Fruit fly (Drosophila melanogaster) whole organism, embryonic: ENCODE data around the gene Gr97a.

ENCODE experiments used
- Antp ChIP-seq: fragments of 200-800 bp; sonication (Bioruptor generic); optimal IDR thresholded peaks from 3 replicates; lab custom pipeline; 2016; ENCODE audit warnings: missing biosample characterization, missing genetic modification characterization
- B-H1 ChIP-seq: fragments of 200-800 bp; sonication (Bioruptor generic); IDR thresholded peaks from 3 replicates; pipeline ENCODE4 v1.3.6; 2022; ENCODE audit warnings: missing biosample characterization, missing genetic modification characterization
- BEAF-32 ChIP-seq: fragments of 200-800 bp; sonication (Bioruptor generic); optimal IDR thresholded peaks from 3 replicates; lab custom pipeline; 2017; ENCODE audit warnings: missing biosample characterization, missing genetic modification characterization, mild to moderate bottlenecking, moderate library complexity, missing genetic modification reagents
- Bgb ChIP-seq: fragments of 200-800 bp; sonication (Bioruptor generic); IDR thresholded peaks from 2 replicates; pipeline ENCODE4 v1.3.6; 2022; ENCODE audit warnings: missing biosample characterization, missing genetic modification characterization; ENCODE audit not compliant: partially characterized antibody
- CG10366 ChIP-seq: fragments of 200-800 bp; sonication (Bioruptor generic); IDR thresholded peaks from 2 replicates; pipeline ENCODE4 v1.3.6; 2022; ENCODE audit warnings: missing biosample characterization, missing genetic modification characterization
- CG11456 ChIP-seq: fragments of 200-800 bp; sonication (Bioruptor generic); IDR thresholded peaks from 3 replicates; pipeline ENCODE4 v1.3.6; 2022; ENCODE audit warnings: missing biosample characterization, missing genetic modification characterization
- CG13424 ChIP-seq: fragments of 200-800 bp; sonication (Bioruptor generic); optimal IDR thresholded peaks from 2 replicates; lab custom pipeline; 2019; ENCODE audit warnings: missing biosample characterization, mild to moderate bottlenecking, missing genetic modification characterization, moderate library complexity
- CG2129 ChIP-seq: fragments of 200-800 bp; sonication (Bioruptor generic); IDR thresholded peaks from 2 replicates; pipeline ENCODE4 v1.3.6; 2022; ENCODE audit warnings: missing biosample characterization, missing genetic modification characterization; ENCODE audit not compliant: partially characterized antibody
- CG2712 ChIP-seq: fragments of 200-800 bp; optimal IDR thresholded peaks from 3 replicates; lab custom pipeline; 2019; ENCODE audit warnings: missing biosample characterization, mild to moderate bottlenecking, missing genetic modification characterization, moderate library complexity
- CG30403 ChIP-seq: fragments of 200-800 bp; sonication (Bioruptor generic); optimal IDR thresholded peaks from 3 replicates; lab custom pipeline; 2016; ENCODE audit warnings: missing biosample characterization, missing genetic modification characterization
- CG4404 ChIP-seq: fragments of 200-800 bp; sonication (Bioruptor generic); IDR thresholded peaks from 2 replicates; pipeline ENCODE4 v1.3.6; 2022; ENCODE audit warnings: missing biosample characterization, missing genetic modification characterization
- CG6254 ChIP-seq: fragments of 200-800 bp; sonication (Bioruptor generic); optimal IDR thresholded peaks from 3 replicates; lab custom pipeline; 2017; ENCODE audit warnings: mild to moderate bottlenecking, missing biosample characterization, missing genetic modification reagents, missing genetic modification characterization
- CG7357 ChIP-seq: fragments of 200-800 bp; sonication (Bioruptor generic); IDR thresholded peaks from 3 replicates; pipeline ENCODE4 v1.3.6; 2022; ENCODE audit warnings: missing biosample characterization, missing genetic modification characterization
- CG8765 ChIP-seq: fragments of 200-800 bp; sonication (Bioruptor generic); IDR thresholded peaks from 2 replicates; pipeline ENCODE4 v1.3.6; 2022; ENCODE audit warnings: missing biosample characterization, missing genetic modification characterization
- CG8924 ChIP-seq: fragments of 200-800 bp; optimal IDR thresholded peaks from 3 replicates; lab custom pipeline; 2019; ENCODE audit warnings: missing biosample characterization, mild to moderate bottlenecking, missing genetic modification characterization, moderate library complexity
- CG9215 ChIP-seq: fragments of 200-800 bp; sonication (Bioruptor generic); IDR thresholded peaks from 2 replicates; pipeline ENCODE4 v1.3.6; 2022; ENCODE audit warnings: missing biosample characterization, missing genetic modification characterization
- CG9609 ChIP-seq: fragments of 200-800 bp; sonication (Bioruptor generic); optimal IDR thresholded peaks from 3 replicates; lab custom pipeline; 2016; ENCODE audit warnings: missing biosample characterization, missing genetic modification characterization
- Dad ChIP-seq: fragments of 200-800 bp; sonication (Bioruptor generic); optimal IDR thresholded peaks from 3 replicates; lab custom pipeline; 2016; ENCODE audit warnings: missing biosample characterization, missing genetic modification characterization
- Doc2 ChIP-seq: fragments of 200-800 bp; sonication (Bioruptor generic); IDR thresholded peaks from 2 replicates; pipeline ENCODE4 v1.3.6; 2022; ENCODE audit warnings: missing biosample characterization, missing genetic modification characterization
- Dref ChIP-seq: fragments of 200-800 bp; sonication (Bioruptor generic); IDR thresholded peaks from 2 replicates; pipeline ENCODE4 v1.3.6; 2022; ENCODE audit warnings: missing biosample characterization, missing genetic modification characterization
- ERR ChIP-seq: fragments of 200-800 bp; sonication (Bioruptor generic); optimal IDR thresholded peaks from 2 replicates; lab custom pipeline; 2016; ENCODE audit warnings: missing biosample characterization, missing genetic modification characterization
- Hr51 ChIP-seq, 2 experiments: fragments of 200-800 bp; sonication (Bioruptor generic); optimal IDR thresholded peaks; 2 replicates in 1 of 2; 3 replicates in 1 of 2; lab custom pipeline; 2016 to 2018; ENCODE audit warnings: missing biosample characterization in 2 of 2, missing genetic modification characterization in 2 of 2, mild to moderate bottlenecking in 1 of 2, moderate library complexity in 1 of 2
- Pdp1 ChIP-seq, 2 experiments: fragments of 200-800 bp; sonication (Bioruptor generic); optimal IDR thresholded peaks; 3 replicates each; lab custom pipeline; 2016; ENCODE audit warnings: missing biosample characterization in 2 of 2, missing genetic modification characterization in 2 of 2, mild to moderate bottlenecking in 1 of 2, moderate library complexity in 1 of 2
- Rfx ChIP-seq: fragments of 200-800 bp; sonication (Bioruptor generic); IDR thresholded peaks from 2 replicates; pipeline ENCODE4 v1.3.6; 2022; ENCODE audit warnings: missing biosample characterization, missing genetic modification characterization
- Vsx1 ChIP-seq: fragments of 200-800 bp; sonication (Bioruptor generic); optimal IDR thresholded peaks from 2 replicates; lab custom pipeline; 2017; ENCODE audit warnings: missing biosample characterization, mild to moderate bottlenecking, missing genetic modification characterization, missing genetic modification reagents
- ab ChIP-seq: fragments of 200-800 bp; sonication (Bioruptor generic); optimal IDR thresholded peaks from 2 replicates; lab custom pipeline; 2016; ENCODE audit warnings: missing biosample characterization, missing genetic modification characterization
- ap ChIP-seq: fragments of 200-800 bp; sonication (Bioruptor generic); IDR thresholded peaks from 2 replicates; pipeline ENCODE4 v1.3.6; 2022; ENCODE audit warnings: missing biosample characterization, missing genetic modification characterization
- bowl ChIP-seq: fragments of 200-800 bp; sonication (Bioruptor generic); IDR thresholded peaks from 2 replicates; pipeline ENCODE4 v1.3.6; 2022; ENCODE audit warnings: missing biosample characterization, missing genetic modification characterization
- bsh ChIP-seq, 2 experiments: fragments of 200-800 bp; sonication (Bioruptor generic); optimal IDR thresholded peaks; 2 replicates each; lab custom pipeline; 2017 to 2018; ENCODE audit warnings: mild to moderate bottlenecking in 2 of 2, missing biosample characterization in 2 of 2, missing genetic modification characterization in 2 of 2, moderate library complexity in 1 of 2
- btn ChIP-seq: fragments of 200-800 bp; sonication (Bioruptor generic); optimal IDR thresholded peaks from 2 replicates; lab custom pipeline; 2016; ENCODE audit warnings: missing biosample characterization, missing genetic modification characterization
- cad ChIP-seq: fragments of >200 bp; optimal IDR thresholded peaks from 2 replicates; lab custom pipeline; 2017; ENCODE audit warnings: missing biosample characterization, missing genetic modification characterization
- eve ChIP-seq, 2 experiments: fragments of >200 bp; optimal IDR thresholded peaks; 2 replicates each; lab custom pipeline; 2017; ENCODE audit warnings: missing biosample characterization in 2 of 2, missing genetic modification characterization in 2 of 2
- ewg ChIP-seq: fragments of 200-800 bp; sonication (Bioruptor generic); optimal IDR thresholded peaks from 3 replicates; lab custom pipeline; 2017; ENCODE audit warnings: mild to moderate bottlenecking, missing biosample characterization, missing genetic modification reagents, missing genetic modification characterization
- fd64A ChIP-seq: fragments of 200-800 bp; sonication (Bioruptor generic); optimal IDR thresholded peaks from 3 replicates; lab custom pipeline; 2018; ENCODE audit warnings: missing biosample characterization, mild to moderate bottlenecking, missing genetic modification characterization
- gro ChIP-seq: fragments of 200-800 bp; sonication (Bioruptor generic); optimal IDR thresholded peaks from 2 replicates; lab custom pipeline; 2016; ENCODE audit warnings: missing biosample characterization, missing genetic modification characterization
- hbn ChIP-seq: fragments of 200-800 bp; sonication (Bioruptor generic); IDR thresholded peaks from 2 replicates; pipeline ENCODE4 v1.3.6; 2022; ENCODE audit warnings: missing biosample characterization, missing genetic modification characterization; ENCODE audit not compliant: partially characterized antibody
- lbe ChIP-seq: fragments of 200-800 bp; sonication (Bioruptor generic); optimal IDR thresholded peaks from 2 replicates; lab custom pipeline; 2016; ENCODE audit warnings: missing biosample characterization, mild to moderate bottlenecking, missing genetic modification characterization
- lov ChIP-seq, 2 experiments: fragments of 200-800 bp in 1 of 2; fragments of >200 bp in 1 of 2; sonication (Bioruptor generic) in 1 of 2; IDR thresholded peaks in 1 of 2; optimal IDR thresholded peaks in 1 of 2; 2 replicates in 1 of 2; 3 replicates in 1 of 2; pipeline versions ENCODE4 v1.3.6 to Lab custom; 2017 to 2022; ENCODE audit warnings: missing biosample characterization in 1 of 2, missing genetic modification characterization in 1 of 2
- mld ChIP-seq: fragments of 200-800 bp; sonication (Bioruptor generic); IDR thresholded peaks from 3 replicates; pipeline ENCODE4 v1.3.6; 2022; ENCODE audit warnings: missing biosample characterization, missing genetic modification characterization; ENCODE audit not compliant: partially characterized antibody
- odd ChIP-seq: fragments of 200-800 bp; sonication (Bioruptor generic); optimal IDR thresholded peaks from 2 replicates; lab custom pipeline; 2017; ENCODE audit warnings: missing biosample characterization, mild to moderate bottlenecking, missing genetic modification characterization
- pfk ChIP-seq: fragments of 200-800 bp; sonication (Bioruptor generic); optimal IDR thresholded peaks from 2 replicates; lab custom pipeline; 2018; ENCODE audit warnings: missing biosample characterization, mild to moderate bottlenecking, missing genetic modification characterization, moderate library complexity
- schlank ChIP-seq: fragments of 200-800 bp; sonication (Bioruptor generic); optimal IDR thresholded peaks from 2 replicates; lab custom pipeline; 2018; ENCODE audit warnings: missing biosample characterization, mild to moderate bottlenecking, missing genetic modification characterization
- sima ChIP-seq: fragments of 200-800 bp; sonication (Bioruptor generic); optimal IDR thresholded peaks from 2 replicates; lab custom pipeline; 2016; ENCODE audit warnings: missing biosample characterization, missing genetic modification characterization
- sna ChIP-seq: fragments of 200-800 bp; sonication (Bioruptor generic); IDR thresholded peaks from 2 replicates; pipeline ENCODE4 v1.3.6; 2022; ENCODE audit warnings: missing biosample characterization, missing genetic modification characterization; ENCODE audit not compliant: partially characterized antibody
- so ChIP-seq: fragments of 200-800 bp; sonication (Bioruptor generic); IDR thresholded peaks from 3 replicates; pipeline ENCODE4 v1.3.6; 2022; ENCODE audit warnings: missing biosample characterization, missing genetic modification characterization
- ssp ChIP-seq: fragments of 200-800 bp; sonication (Bioruptor generic); IDR thresholded peaks from 2 replicates; pipeline ENCODE4 v1.3.6; 2022; ENCODE audit warnings: missing biosample characterization, missing genetic modification characterization
- ttk ChIP-seq: fragments of 200-800 bp; sonication (Bioruptor generic); IDR thresholded peaks from 2 replicates; pipeline ENCODE4 v2.1.2; 2022; ENCODE audit warnings: missing biosample characterization, missing genetic modification characterization
- vfl ChIP-seq: fragments of 200-800 bp; sonication (Bioruptor generic); optimal IDR thresholded peaks from 2 replicates; lab custom pipeline; 2016; ENCODE audit warnings: missing biosample characterization, missing genetic modification characterization
- wdn ChIP-seq: fragments of 200-800 bp; sonication (Bioruptor generic); IDR thresholded peaks from 2 replicates; pipeline ENCODE4 v1.3.6; 2022; ENCODE audit warnings: missing biosample characterization, missing genetic modification characterization

Gr97a gene

dm6 chr3R:26968823-26969638, 2.7 kb upstream of the Gr97a start (continued):
- TF ChIP-seq CG9609 (GFP tag; lab: Kevin White, UChicago) (no peak), bowl (GFP tag; lab: Robert Waterston, UW) (no peak), ab (GFP tag; lab: Kevin White, UChicago) (no peak), CG2712 (tag; lab: Kevin White, UChicago) (peak; percentile 34), Pdp1 (GFP tag; optimal IDR thresholded peaks at IDR 0.05; lab: Kevin White, UChicago) (peak in 1 of 2 experiments; percentile 86), ttk (GFP tag; lab: Robert Waterston, UW) (no peak), Bgb (GFP tag; lab: Robert Waterston, UW) (no peak), Antp (GFP tag; lab: Kevin White, UChicago) (no peak), Dad (no peak), Rfx (peak; percentile 7; the same call in 1 of the 2 replicates), ewg (GFP tag; lab: Kevin White, UChicago) (no peak), btn (GFP tag; lab: Kevin White, UChicago) (no peak), wdn (no peak), schlank (no peak), CG10366 (no peak), lov (optimal IDR thresholded peaks at IDR 0.05; lab: Kevin White, UChicago) (no peak), lov (GFP tag; IDR thresholded peaks at IDR 0.05; lab: Robert Waterston, UW) (no peak), eve (GFP tag; optimal IDR thresholded peaks at IDR 0.05; lab: Kevin White, UChicago) (no peak), CG7357 (GFP tag; lab: Robert Waterston, UW) (no peak), lbe (no peak), so (GFP tag; lab: Robert Waterston, UW) (no peak), fd64A (GFP tag; lab: Kevin White, UChicago) (no peak), Vsx1 (GFP tag; lab: Kevin White, UChicago) (peak; percentile 49), B-H1 (GFP tag; lab: Robert Waterston, UW) (no peak), hbn (no peak), CG2129 (GFP tag; lab: Robert Waterston, UW) (no peak), cad (GFP tag; lab: Kevin White, UChicago) (no peak), CG13424 (tag; lab: Kevin White, UChicago) (peak; percentile 50), CG30403 (GFP tag; lab: Kevin White, UChicago) (peak; percentile 24), vfl (GFP tag; lab: Kevin White, UChicago) (no peak), CG6254 (GFP tag; lab: Kevin White, UChicago) (no peak), CG8765 (GFP tag; lab: Robert Waterston, UW) (no peak), mld (GFP tag; lab: Robert Waterston, UW) (no peak), CG11456 (GFP tag; lab: Robert Waterston, UW) (no peak), BEAF-32 (GFP tag; lab: Kevin White, UChicago) (no peak), gro (GFP tag; lab: Kevin White, UChicago) (no peak), ssp (GFP tag; lab: Robert Waterston, UW) (no peak), Hr51 (GFP tag; optimal IDR thresholded peaks at IDR 0.05; lab: Kevin White, UChicago) (peak in 1 of 2 experiments; percentile 61), sima (no peak), bsh (GFP tag; optimal IDR thresholded peaks at IDR 0.05; lab: Kevin White, UChicago) (peak in 1 of 2 experiments; percentile 58), CG9215 (no peak), Doc2 (no peak), ap (GFP tag; lab: Robert Waterston, UW) (no peak), odd (GFP tag; lab: Kevin White, UChicago) (no peak), ERR (GFP tag; lab: Kevin White, UChicago) (no peak), CG8924 (tag; lab: Kevin White, UChicago) (peak; percentile 33), sna (GFP tag; lab: Robert Waterston, UW) (no peak), Dref (no peak), pfk (GFP tag; lab: Kevin White, UChicago) (no peak), CG4404 (GFP tag; lab: Robert Waterston, UW) (no peak)
